Worm (Caenorhabditis elegans) whole organism, L4 larva: ENCODE data around the gene K01A2.6.

Experiments used
- F37D6.2 ChIP-seq: sonication (generic microtip); optimal IDR thresholded peaks from 2 replicates; lab custom pipeline; 2016; ENCODE audit warnings: mild to moderate bottlenecking, missing genetic modification characterization, missing compliant biosample characterization
- F49E8.2 ChIP-seq: sonication (generic microtip); optimal IDR thresholded peaks from 2 replicates; lab custom pipeline; 2016; ENCODE audit warnings: missing compliant biosample characterization, mild to moderate bottlenecking, missing genetic modification characterization, borderline replicate concordance
- T26A8.4 ChIP-seq: fragments of 200-800 bp; sonication (Bioruptor generic); IDR thresholded peaks from 2 replicates; pipeline ENCODE4 v1.3.6; 2022; ENCODE audit warnings: missing genetic modification characterization, missing compliant biosample characterization
- Y75B8A.6 ChIP-seq: fragments of 200-800 bp; sonication (Bioruptor generic); IDR thresholded peaks from 2 replicates; pipeline ENCODE4 v1.3.6; 2022; ENCODE audit warnings: missing genetic modification reagents, missing genetic modification characterization, missing compliant biosample characterization
- ama-1 ChIP-seq: fragments of 150-350 bp; optimal IDR thresholded peaks from 2 replicates; lab custom pipeline; 2014; ENCODE audit warnings: inconsistent platforms, mixed read lengths
- ceh-20 ChIP-seq: fragments of 200-800 bp; sonication (Bioruptor generic); IDR thresholded peaks from 2 replicates; pipeline ENCODE4 v1.3.6; 2022; ENCODE audit warnings: missing genetic modification reagents, missing genetic modification characterization, missing compliant biosample characterization
- ceh-44 ChIP-seq: fragments of 200-800 bp; sonication (Bioruptor generic); IDR thresholded peaks from 2 replicates; pipeline ENCODE4 v1.3.6; 2022; ENCODE audit warnings: missing genetic modification reagents, missing genetic modification characterization, missing compliant biosample characterization
- ceh-62 ChIP-seq: sonication (generic microtip); optimal IDR thresholded peaks from 2 replicates; lab custom pipeline; 2017; ENCODE audit warnings: missing biosample characterization, missing genetic modification characterization
- ceh-82 ChIP-seq: sonication (generic microtip); optimal IDR thresholded peaks from 2 replicates; lab custom pipeline; 2017; ENCODE audit warnings: missing biosample characterization, missing genetic modification characterization
- ces-1 ChIP-seq: fragments of 150-350 bp; sonication (generic microtip); optimal IDR thresholded peaks from 4 replicates; lab custom pipeline; 2014; ENCODE audit warnings: missing biosample characterization, missing genetic modification reagents, missing genetic modification characterization
- daf-16 ChIP-seq, 3 experiments: sonication (generic microtip); optimal IDR thresholded peaks; 2 replicates each; lab custom pipeline; 2016 to 2017; ENCODE audit warnings: missing genetic modification characterization in 3 of 3, missing genetic modification reagents in 3 of 3, mild to moderate bottlenecking in 2 of 3, missing compliant biosample characterization in 2 of 3, missing biosample characterization in 1 of 3, moderate library complexity in 1 of 3
- daf-19 ChIP-seq: fragments of 200-800 bp; sonication (Bioruptor generic); conservative IDR thresholded peaks from 2 replicates; pipeline ENCODE4 v1.3.6; 2022; ENCODE audit warnings: missing genetic modification characterization, missing compliant biosample characterization
- daf-8 ChIP-seq: fragments of 200-800 bp; sonication (Bioruptor generic); IDR thresholded peaks from 2 replicates; pipeline ENCODE4 v1.3.6; 2022; ENCODE audit warnings: missing genetic modification characterization, missing compliant biosample characterization
- dmd-6 ChIP-seq: fragments of 200-800 bp; sonication (Bioruptor generic); IDR thresholded peaks from 2 replicates; pipeline ENCODE4 v1.3.6; 2022; ENCODE audit warnings: missing genetic modification reagents, missing genetic modification characterization, missing compliant biosample characterization
- dmd-8 ChIP-seq: fragments of 200-800 bp; sonication (Bioruptor generic); IDR thresholded peaks from 2 replicates; pipeline ENCODE4 v1.3.6; 2022; ENCODE audit warnings: missing genetic modification characterization, missing compliant biosample characterization
- egl-43 ChIP-seq: fragments of 200-800 bp; sonication (Bioruptor generic); IDR thresholded peaks from 2 replicates; pipeline ENCODE4 v1.3.6; 2022; ENCODE audit warnings: missing genetic modification reagents, missing genetic modification characterization, missing compliant biosample characterization
- fos-1 ChIP-seq: fragments of 150-350 bp; optimal IDR thresholded peaks from 2 replicates; lab custom pipeline; 2014; ENCODE audit warnings: missing biosample characterization, missing genetic modification characterization
- gei-8 ChIP-seq: fragments of 200-800 bp; sonication (Bioruptor generic); optimal IDR thresholded peaks from 2 replicates; lab custom pipeline; 2018; ENCODE audit warnings: mild to moderate bottlenecking, missing genetic modification characterization, missing compliant biosample characterization
- hlh-30 ChIP-seq: sonication (generic microtip); optimal IDR thresholded peaks from 2 replicates; lab custom pipeline; 2017; ENCODE audit warnings: antibody characterized with exemption, mild to moderate bottlenecking, missing genetic modification characterization, missing compliant biosample characterization; ENCODE audit not compliant: insufficient read depth
- hmg-1.1 ChIP-seq: fragments of 200-800 bp; sonication (Bioruptor generic); IDR thresholded peaks from 2 replicates; pipeline ENCODE4 v1.3.6; 2022; ENCODE audit warnings: missing genetic modification reagents, missing genetic modification characterization, missing compliant biosample characterization
- lim-7 ChIP-seq: fragments of 200-800 bp; sonication (Bioruptor generic); IDR thresholded peaks from 2 replicates; pipeline ENCODE4 v1.3.6; 2022; ENCODE audit warnings: missing genetic modification characterization, missing compliant biosample characterization
- lin-13 ChIP-seq: fragments of 150-350 bp; optimal IDR thresholded peaks from 2 replicates; lab custom pipeline; 2014; ENCODE audit warnings: missing biosample characterization, missing genetic modification reagents, missing genetic modification characterization
- madf-9 ChIP-seq: fragments of 200-800 bp; sonication (Bioruptor generic); conservative IDR thresholded peaks from 2 replicates; pipeline ENCODE4 v1.3.6; 2022; ENCODE audit warnings: missing genetic modification reagents, missing genetic modification characterization, missing compliant biosample characterization
- mdl-1 ChIP-seq, 2 experiments: fragments of 150-350 bp in 1 of 2; sonication (generic microtip) in 1 of 2; optimal IDR thresholded peaks; 2 replicates each; lab custom pipeline; 2014 to 2017; ENCODE audit warnings: missing biosample characterization in 2 of 2, missing genetic modification characterization in 2 of 2
- mes-2 ChIP-seq: sonication (generic microtip); optimal IDR thresholded peaks from 2 replicates; lab custom pipeline; 2016; ENCODE audit warnings: missing genotype, mild to moderate bottlenecking, missing genetic modification characterization, missing compliant biosample characterization; ENCODE audit not compliant: poor library complexity, severe bottlenecking
- mxl-2 ChIP-seq: fragments of 200-800 bp; sonication (Bioruptor generic); conservative IDR thresholded peaks from 2 replicates; pipeline ENCODE4 v1.3.6; 2022; ENCODE audit warnings: missing genetic modification reagents, missing genetic modification characterization, missing compliant biosample characterization
- nhr-111 ChIP-seq: fragments of 200-800 bp; sonication (Bioruptor generic); optimal IDR thresholded peaks from 2 replicates; lab custom pipeline; 2018; ENCODE audit warnings: mild to moderate bottlenecking, missing genetic modification characterization, missing compliant biosample characterization
- nhr-237 ChIP-seq: sonication (generic microtip); optimal IDR thresholded peaks from 2 replicates; lab custom pipeline; 2017; ENCODE audit warnings: missing biosample characterization, missing genetic modification characterization
- nhr-25 ChIP-seq: sonication (generic microtip); optimal IDR thresholded peaks from 2 replicates; lab custom pipeline; 2017; ENCODE audit warnings: missing genetic modification characterization, mild to moderate bottlenecking, missing compliant biosample characterization, antibody characterized with exemption, moderate library complexity, borderline replicate concordance; ENCODE audit not compliant: insufficient read depth
- pha-4 ChIP-seq, 2 experiments: fragments of 150-350 bp in 1 of 2; fragments of 200-800 bp in 1 of 2; sonication (Bioruptor generic) in 1 of 2; IDR thresholded peaks in 1 of 2; optimal IDR thresholded peaks in 1 of 2; 2 replicates each; pipeline versions ENCODE4 v1.3.6 to Lab custom; 2014 to 2022; ENCODE audit warnings: missing genetic modification characterization in 2 of 2, missing genetic modification reagents in 2 of 2, missing biosample characterization in 1 of 2, missing compliant biosample characterization in 1 of 2
- rbr-2 ChIP-seq: sonication (generic microtip); optimal IDR thresholded peaks from 2 replicates; lab custom pipeline; 2016; ENCODE audit warnings: missing genotype, missing genetic modification characterization, missing compliant biosample characterization
- saeg-2 ChIP-seq: fragments of 200-800 bp; sonication (Bioruptor generic); IDR thresholded peaks from 2 replicates; pipeline ENCODE4 v1.3.6; 2022; ENCODE audit warnings: missing genetic modification reagents, missing genetic modification characterization, missing compliant biosample characterization
- tag-97 ChIP-seq: fragments of 200-800 bp; sonication (Bioruptor generic); IDR thresholded peaks from 2 replicates; pipeline ENCODE4 v1.3.6; 2022; ENCODE audit warnings: missing genetic modification characterization, missing compliant biosample characterization
- zfp-2 ChIP-seq: sonication (generic microtip); optimal IDR thresholded peaks from 2 replicates; lab custom pipeline; 2016; ENCODE audit warnings: mild to moderate bottlenecking, missing genetic modification characterization, missing compliant biosample characterization
- zip-2 ChIP-seq: fragments of 150-350 bp; optimal IDR thresholded peaks from 2 replicates; lab custom pipeline; 2014; ENCODE audit warnings: missing biosample characterization, missing genetic modification characterization
- ztf-11 ChIP-seq: fragments of 150-350 bp; optimal IDR thresholded peaks from 2 replicates; lab custom pipeline; 2014; ENCODE audit warnings: missing biosample characterization, missing genetic modification characterization
- ztf-7 ChIP-seq: fragments of 150-350 bp; optimal IDR thresholded peaks from 2 replicates; lab custom pipeline; 2014; ENCODE audit warnings: missing biosample characterization, missing genetic modification characterization

Gene K01A2.6

DNA sequence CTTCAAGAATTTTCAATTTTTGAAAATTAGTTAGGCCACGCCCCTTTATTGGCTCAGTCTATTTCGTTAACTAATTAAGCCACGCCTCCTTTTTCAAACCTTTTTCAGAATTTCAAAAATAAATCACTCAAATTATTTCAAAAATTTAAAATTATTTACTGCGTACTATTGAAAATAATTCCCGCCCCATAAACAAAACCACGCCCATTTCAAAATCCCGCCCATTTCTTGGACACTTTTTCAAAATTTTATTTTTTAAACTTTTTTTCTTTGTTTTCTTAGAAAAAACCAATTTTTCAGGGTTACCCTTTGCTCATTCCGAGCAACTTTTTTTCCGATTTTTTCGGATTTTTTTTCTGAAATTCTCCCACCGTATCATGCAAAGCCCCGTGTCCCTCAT, 35.7 kb upstream of the K01A2.6 start, which contains the start of gene B0432.14:
TSS of gene B0432.14 (plus strand) at position 301 of the 400 bp plus-strand sequence.
- no peak for TF ChIP-seq F49E8.2
- TF ChIP-seq hlh-30 (tag; lab: Kevin White, UChicago): no peak
- TF ChIP-seq daf-16 (GFP tag; optimal IDR thresholded peaks at IDR 0.05; lab: Kevin White, UChicago): no peak
- TF ChIP-seq daf-16 (tag; optimal IDR thresholded peaks at IDR 0.05; lab: Kevin White, UChicago): no peak
- TF ChIP-seq F37D6.2 (tag; lab: Kevin White, UChicago): no peak
- no peak for TF ChIP-seq hmg-1.1 (GFP tag; lab: Robert Waterston, UW)
- no peak for TF ChIP-seq ceh-20 (GFP tag; lab: Robert Waterston, UW)
- no peak for TF ChIP-seq rbr-2
- no peak for TF ChIP-seq Y75B8A.6 (GFP tag; lab: Robert Waterston, UW)
- TF ChIP-seq T26A8.4 (GFP tag; lab: Robert Waterston, UW): no peak
- no peak for TF ChIP-seq nhr-237

DNA sequence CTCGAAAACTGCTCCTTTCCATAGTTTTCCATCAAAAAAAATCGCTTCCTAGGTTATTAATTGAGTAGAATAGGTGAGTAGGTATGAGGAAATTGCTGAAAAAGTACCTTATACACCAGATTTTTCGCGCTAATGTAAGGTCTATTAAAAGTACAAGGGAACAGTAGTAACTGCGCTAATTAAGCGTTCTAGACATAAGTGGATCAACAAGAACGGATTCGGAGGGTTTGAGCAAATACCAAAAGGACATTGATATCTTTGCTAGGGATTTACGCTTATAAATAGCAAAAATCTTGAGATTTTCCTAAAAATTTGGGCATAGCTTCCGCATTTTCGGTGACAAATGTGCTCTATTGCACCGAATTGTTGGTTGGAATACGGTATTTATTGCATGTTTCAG, 25.9 kb upstream of the K01A2.6 start, which contains the start of gene B0432.7:
TSS of gene B0432.7 (minus strand) at position 101 of the 400 bp plus-strand sequence.
- no peak for TF ChIP-seq lin-13 (GFP tag; lab: Kevin White, UChicago)
- no peak for TF ChIP-seq ztf-11 (tag; lab: Kevin White, UChicago)
- no peak for TF ChIP-seq ceh-44 (GFP tag; lab: Robert Waterston, UW)
- no peak for TF ChIP-seq ceh-82 (tag; lab: Kevin White, UChicago)
- no peak for TF ChIP-seq ceh-20 (GFP tag; lab: Robert Waterston, UW)
- no peak for TF ChIP-seq dmd-6 (GFP tag; lab: Robert Waterston, UW)
- TF ChIP-seq daf-8: no peak
- TF ChIP-seq nhr-25: no peak
- no peak for TF ChIP-seq nhr-237
- TF ChIP-seq zfp-2 (tag; lab: Kevin White, UChicago): no peak
- no peak for TF ChIP-seq mes-2 (tag; lab: Kevin White, UChicago)
- TF ChIP-seq mxl-2 (GFP tag; lab: Robert Waterston, UW): no peak
- TF ChIP-seq fos-1 (tag; lab: Kevin White, UChicago): no peak
- TF ChIP-seq dmd-8 (GFP tag; lab: Robert Waterston, UW): no peak
- TF ChIP-seq ama-1 (lab: Kevin White, UChicago): no peak
- TF ChIP-seq hlh-30 (tag; lab: Kevin White, UChicago): no peak
- no peak for TF ChIP-seq madf-9 (GFP tag; lab: Robert Waterston, UW)
- no peak for TF ChIP-seq mdl-1 (tag; optimal IDR thresholded peaks at IDR 0.05; lab: Kevin White, UChicago)

DNA sequence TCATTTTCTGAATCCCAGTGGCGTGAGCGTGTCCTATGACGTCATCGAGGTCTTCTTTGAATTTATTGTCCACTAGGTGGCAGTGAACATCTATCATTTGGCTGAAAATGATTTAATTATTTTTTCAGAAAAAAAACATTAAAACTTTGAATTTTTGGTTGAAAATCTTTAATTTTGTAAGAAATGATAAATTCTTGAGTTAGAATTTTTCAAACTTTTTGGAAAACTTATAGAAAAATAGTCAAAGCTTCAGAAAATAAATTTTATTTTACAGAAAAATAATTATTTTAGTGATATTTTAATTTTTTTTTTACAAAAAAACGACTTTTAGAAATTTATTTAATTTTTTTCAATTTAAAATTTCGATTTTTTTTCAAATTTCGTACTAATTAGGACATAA, 21.1 kb upstream of the K01A2.6 start, which contains the start of gene B0432.8:
TSS of gene B0432.8 (minus strand) at position 101 of the 400 bp plus-strand sequence.
- TF ChIP-seq mxl-2 (GFP tag; lab: Robert Waterston, UW) (no peak), daf-19 (GFP tag; lab: Robert Waterston, UW) (no peak), ztf-7 (tag; lab: Kevin White, UChicago) (no peak), ceh-62 (tag; lab: Kevin White, UChicago) (no peak), lim-7 (GFP tag; lab: Robert Waterston, UW) (no peak), zip-2 (tag; lab: Kevin White, UChicago) (no peak), pha-4 (GFP tag; IDR thresholded peaks at IDR 0.05; lab: Robert Waterston, UW) (no peak), pha-4 (tag; optimal IDR thresholded peaks at IDR 0.05; lab: Kevin White, UChicago) (no peak), tag-97 (GFP tag; lab: Robert Waterston, UW) (no peak), ces-1 (no peak), gei-8 (GFP tag; lab: Kevin White, UChicago) (no peak), egl-43 (GFP tag; lab: Robert Waterston, UW) (no peak), nhr-111 (GFP tag; lab: Kevin White, UChicago) (no peak), hlh-30 (tag; lab: Kevin White, UChicago) (no peak), saeg-2 (GFP tag; lab: Robert Waterston, UW) (no peak), T26A8.4 (GFP tag; lab: Robert Waterston, UW) (no peak)
